Fruit fly (Drosophila melanogaster): ENCODE measurements around the gene st.

The st gene

DNA sequence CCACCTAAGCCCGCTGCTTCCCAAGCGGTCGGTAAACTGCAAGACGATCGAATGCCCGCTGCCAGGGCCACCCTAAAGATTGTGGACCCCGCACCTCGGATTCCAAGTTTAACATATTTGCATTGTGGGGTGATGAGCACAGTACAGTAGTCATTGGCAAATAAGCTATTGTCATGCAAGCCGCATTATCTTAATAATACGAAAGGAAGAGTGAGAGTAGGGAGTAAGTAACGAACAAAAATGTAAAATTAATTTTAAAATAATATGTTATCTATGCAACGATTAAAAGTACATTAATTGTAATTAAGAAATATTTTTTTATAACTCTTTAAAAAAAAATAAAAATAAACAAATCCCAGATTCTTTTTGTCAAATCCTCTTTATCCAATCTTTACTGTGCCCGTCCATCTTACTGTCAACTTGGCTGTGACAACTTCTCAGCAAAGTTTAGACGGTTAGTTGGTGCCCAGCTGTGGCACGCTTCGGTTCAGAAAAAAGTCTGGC, at the start of gene st:
TSS of gene st (plus strand) at position 454 of the 504 bp plus-strand sequence.
- TF ChIP-seq ttk (optimal IDR thresholded peaks at IDR 0.05): no peak

DNA sequence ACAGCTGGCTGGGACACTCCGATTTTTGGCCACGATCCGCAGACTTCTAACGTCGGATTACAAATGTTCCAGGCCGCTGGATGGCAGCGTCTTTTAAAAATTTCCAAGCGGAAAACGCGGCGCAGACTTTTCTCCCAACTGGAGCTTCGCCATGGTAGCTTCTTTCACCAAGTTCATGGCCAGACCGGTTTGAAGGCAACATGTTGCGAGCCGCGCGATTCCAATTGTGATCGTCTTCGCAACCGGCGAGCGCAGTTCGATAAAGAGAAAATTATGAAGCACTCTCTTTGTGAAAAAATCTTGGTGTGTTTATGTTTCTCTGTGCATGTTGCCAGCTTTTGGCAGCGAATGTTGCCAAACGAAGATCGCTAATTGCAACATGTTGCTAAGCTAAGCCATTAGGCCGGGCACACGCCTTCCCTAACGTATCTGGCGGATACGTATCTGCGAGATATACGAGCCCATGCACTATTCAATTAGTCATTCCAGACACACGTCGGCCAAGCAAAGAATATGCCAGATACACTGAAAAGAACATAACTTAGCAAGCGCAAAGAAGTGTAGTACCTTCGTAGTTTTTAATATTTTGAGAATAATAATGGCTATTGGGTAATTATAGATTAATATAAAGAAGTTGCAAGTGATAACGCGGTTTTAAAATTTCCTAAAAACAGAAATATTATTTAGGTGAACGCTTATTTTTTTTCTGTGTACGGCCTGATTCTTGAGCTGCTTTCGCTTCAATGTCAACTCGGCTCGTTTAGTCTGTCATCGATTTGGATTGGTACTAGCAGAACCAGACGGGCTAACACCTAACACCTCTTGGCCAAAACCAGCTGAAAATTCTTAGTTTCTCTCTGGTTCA, 45.3 kb upstream of the st start, which contains the start of gene dsx-c73A:
TSS of gene dsx-c73A (minus strand) at position 72 of the 865 bp plus-strand sequence.
- TF ChIP-seq insv (optimal IDR thresholded peaks at IDR 0.05) (no peak), Sin3A (optimal IDR thresholded peaks at IDR 0.05) (no peak), psq (optimal IDR thresholded peaks at IDR 0.05) (no peak), ttk (optimal IDR thresholded peaks at IDR 0.05) (no peak), Myc (optimal IDR thresholded peaks at IDR 0.05) (no peak), h (optimal IDR thresholded peaks at IDR 0.05) (no peak)

DNA sequence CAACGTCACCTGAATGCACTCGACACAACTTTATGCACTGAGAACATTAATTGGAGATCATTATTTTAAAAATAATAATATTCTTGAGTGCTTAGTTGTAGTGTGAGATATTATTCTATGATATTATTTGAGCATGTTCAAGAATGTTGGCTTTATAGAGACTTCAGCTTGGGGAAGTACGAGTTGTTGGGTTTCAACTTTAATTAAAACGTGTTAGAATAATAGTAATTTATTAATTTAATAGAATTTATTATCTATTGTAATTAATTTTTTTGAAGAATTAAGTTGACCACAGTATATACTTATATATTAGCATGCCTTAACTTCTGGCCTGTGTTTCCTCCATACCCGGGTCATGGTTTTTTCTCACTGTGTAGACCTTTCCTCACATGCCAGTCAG, 33.6 kb upstream of the st start:
- TF ChIP-seq h (optimal IDR thresholded peaks at IDR 0.05) (no peak), insv (optimal IDR thresholded peaks at IDR 0.05) (no peak), ttk (optimal IDR thresholded peaks at IDR 0.05) (no peak), Sin3A (optimal IDR thresholded peaks at IDR 0.05) (no peak), psq (optimal IDR thresholded peaks at IDR 0.05) (no peak), Myc (optimal IDR thresholded peaks at IDR 0.05) (no peak)

DNA sequence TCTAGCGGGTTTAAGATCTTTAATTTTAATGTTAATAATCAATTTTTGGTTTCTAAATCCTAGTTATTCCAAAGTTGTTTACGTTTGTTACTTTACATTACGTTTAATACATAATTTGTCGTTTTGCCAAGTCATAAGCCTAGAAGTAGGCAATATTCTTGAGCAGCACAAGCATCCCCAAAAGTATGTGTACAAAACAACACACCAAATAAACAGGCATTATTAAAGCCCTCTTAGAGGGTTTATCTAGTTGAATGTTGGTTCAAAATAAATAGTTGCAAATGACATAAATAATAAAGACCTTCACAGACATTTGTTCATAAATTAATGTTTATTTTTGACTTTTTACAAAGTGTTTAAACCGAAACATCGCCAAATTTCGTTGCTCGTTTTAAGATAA, 27.4 kb upstream of the st start:
- no peak for TF ChIP-seq psq (optimal IDR thresholded peaks at IDR 0.05)
- no peak for TF ChIP-seq insv (optimal IDR thresholded peaks at IDR 0.05)
- TF ChIP-seq ttk (optimal IDR thresholded peaks at IDR 0.05): no peak
- no peak for TF ChIP-seq Myc (optimal IDR thresholded peaks at IDR 0.05)
- no peak for TF ChIP-seq Sin3A (optimal IDR thresholded peaks at IDR 0.05)
- no peak for TF ChIP-seq h (optimal IDR thresholded peaks at IDR 0.05)

DNA sequence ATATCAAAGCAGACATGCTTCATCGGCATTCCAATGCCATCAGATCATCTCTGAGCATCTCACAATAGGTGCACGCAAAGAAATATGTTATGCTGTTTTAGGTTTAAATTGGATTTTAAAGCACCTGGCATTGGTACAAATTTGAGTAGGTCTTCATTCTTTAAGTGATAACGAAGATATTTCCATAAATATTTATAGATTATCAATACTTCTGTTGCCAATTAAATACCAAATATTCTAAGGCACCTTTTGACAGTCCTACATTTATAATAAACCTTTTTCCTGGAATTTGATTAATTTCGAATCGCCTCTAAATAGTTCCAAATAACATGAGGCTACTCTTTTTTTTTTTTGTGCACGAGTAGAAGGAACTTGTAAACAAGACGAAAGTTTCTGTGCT, 23.3 kb upstream of the st start:
- TF ChIP-seq insv (optimal IDR thresholded peaks at IDR 0.05) (no peak), Sin3A (optimal IDR thresholded peaks at IDR 0.05) (no peak), ttk (optimal IDR thresholded peaks at IDR 0.05) (no peak)

DNA sequence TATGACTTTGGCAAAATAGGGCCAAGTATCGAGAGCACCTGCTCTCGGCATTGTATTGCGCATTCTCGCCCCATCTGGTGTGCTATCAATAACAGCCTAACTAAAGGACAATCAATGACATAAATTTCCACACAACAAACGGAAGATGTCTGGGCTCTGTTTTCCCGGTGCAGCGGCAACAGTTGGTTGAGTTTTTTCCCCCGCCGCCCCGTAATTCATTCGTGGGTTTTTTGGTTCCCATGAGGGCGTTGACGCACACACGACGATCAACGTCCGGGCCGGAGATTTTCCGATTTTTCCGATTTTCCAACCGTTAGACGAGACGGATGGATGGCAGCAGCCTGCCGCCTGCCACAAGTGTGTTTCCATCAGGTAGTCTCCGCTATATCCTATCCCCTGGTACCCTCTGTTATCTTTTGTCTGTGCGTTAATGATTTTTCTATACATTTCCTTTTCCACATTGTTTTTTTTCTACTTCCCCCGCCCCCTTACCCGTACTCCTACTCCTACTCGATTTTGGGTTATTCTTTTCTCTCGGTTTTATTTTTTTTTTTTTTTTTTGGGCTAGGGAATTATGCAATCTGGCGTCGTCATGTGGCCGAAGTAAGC, 21.8 kb upstream of the st start:
- no peak for TF ChIP-seq psq (optimal IDR thresholded peaks at IDR 0.05)

DNA sequence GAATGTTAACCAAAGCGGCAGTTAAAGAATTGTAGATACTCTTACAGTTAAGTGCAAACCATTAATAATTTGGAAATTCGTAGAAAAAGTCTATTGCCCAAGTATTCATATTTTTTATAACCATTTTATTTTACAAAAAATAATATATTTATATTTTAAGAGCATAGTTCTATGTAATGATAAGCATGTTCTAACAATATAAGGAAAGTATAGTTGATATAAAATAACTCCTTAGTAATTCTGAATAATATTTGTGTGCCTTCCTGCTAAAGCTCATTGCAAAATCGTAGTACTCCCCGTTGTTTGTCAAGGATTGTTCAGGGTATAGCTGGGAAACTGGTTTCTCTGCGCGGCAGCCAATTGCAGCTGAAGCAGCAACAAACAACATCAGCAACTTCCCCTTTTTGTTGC, 20.7 kb upstream of the st start:
- TF ChIP-seq h (optimal IDR thresholded peaks at IDR 0.05) (no peak), Myc (optimal IDR thresholded peaks at IDR 0.05) (no peak), Sin3A (optimal IDR thresholded peaks at IDR 0.05) (no peak), insv (optimal IDR thresholded peaks at IDR 0.05) (no peak), ttk (optimal IDR thresholded peaks at IDR 0.05) (no peak), psq (optimal IDR thresholded peaks at IDR 0.05) (no peak)

DNA sequence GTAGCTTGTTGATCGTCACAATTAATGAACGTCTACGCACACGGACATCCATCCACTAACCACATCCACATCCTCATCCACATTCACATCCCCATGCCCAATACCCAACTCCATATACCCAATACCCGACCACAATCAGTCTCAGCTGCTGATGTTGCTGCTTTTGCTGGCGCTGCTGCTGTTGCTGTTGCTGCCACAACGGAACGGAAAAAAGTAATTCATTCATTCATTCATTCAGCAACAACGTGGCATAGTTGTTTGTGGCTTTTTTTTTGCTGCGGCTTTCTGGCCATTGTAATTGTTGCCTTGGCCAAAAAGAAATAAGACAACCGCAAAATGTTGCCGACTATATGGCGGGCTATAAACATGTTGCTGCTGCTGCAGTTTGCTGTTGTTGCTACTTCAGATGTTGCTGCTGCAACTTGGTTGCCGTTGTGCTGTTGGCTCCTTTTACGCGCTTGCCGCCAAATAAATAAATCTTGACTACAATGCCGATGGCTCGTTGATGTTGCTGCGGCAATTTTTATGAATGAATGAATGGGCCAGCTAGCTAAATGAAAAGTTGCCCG, 20.2 kb upstream of the st start:
- TF ChIP-seq Myc (optimal IDR thresholded peaks at IDR 0.05) (no peak), h (optimal IDR thresholded peaks at IDR 0.05) (no peak), psq (optimal IDR thresholded peaks at IDR 0.05) (no peak), Sin3A (optimal IDR thresholded peaks at IDR 0.05) (no peak), insv (optimal IDR thresholded peaks at IDR 0.05) (no peak), ttk (optimal IDR thresholded peaks at IDR 0.05) (no peak)

DNA sequence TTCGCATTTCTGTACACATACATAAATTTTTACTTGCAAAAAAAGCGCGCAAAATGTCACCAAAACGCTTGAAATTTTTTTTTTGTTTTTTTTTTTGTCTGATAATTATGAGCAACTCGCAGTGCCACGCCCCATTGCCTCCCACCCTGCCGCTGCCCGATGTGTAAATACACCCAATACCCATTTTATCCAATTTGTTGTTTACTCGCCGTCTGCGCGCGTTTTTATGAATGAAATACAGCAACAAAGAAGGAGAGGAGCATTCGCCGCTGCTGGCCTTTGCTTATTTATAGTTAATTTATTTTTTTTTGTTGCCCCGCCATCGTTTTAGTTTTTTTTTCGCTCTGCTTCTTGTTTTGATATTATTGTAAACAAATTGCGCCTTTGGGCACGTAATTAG, 19.7 kb upstream of the st start:
- TF ChIP-seq insv (optimal IDR thresholded peaks at IDR 0.05) (no peak), ttk (optimal IDR thresholded peaks at IDR 0.05) (no peak), Sin3A (optimal IDR thresholded peaks at IDR 0.05) (no peak), h (optimal IDR thresholded peaks at IDR 0.05) (no peak), Myc (optimal IDR thresholded peaks at IDR 0.05) (no peak), psq (optimal IDR thresholded peaks at IDR 0.05) (no peak)

DNA sequence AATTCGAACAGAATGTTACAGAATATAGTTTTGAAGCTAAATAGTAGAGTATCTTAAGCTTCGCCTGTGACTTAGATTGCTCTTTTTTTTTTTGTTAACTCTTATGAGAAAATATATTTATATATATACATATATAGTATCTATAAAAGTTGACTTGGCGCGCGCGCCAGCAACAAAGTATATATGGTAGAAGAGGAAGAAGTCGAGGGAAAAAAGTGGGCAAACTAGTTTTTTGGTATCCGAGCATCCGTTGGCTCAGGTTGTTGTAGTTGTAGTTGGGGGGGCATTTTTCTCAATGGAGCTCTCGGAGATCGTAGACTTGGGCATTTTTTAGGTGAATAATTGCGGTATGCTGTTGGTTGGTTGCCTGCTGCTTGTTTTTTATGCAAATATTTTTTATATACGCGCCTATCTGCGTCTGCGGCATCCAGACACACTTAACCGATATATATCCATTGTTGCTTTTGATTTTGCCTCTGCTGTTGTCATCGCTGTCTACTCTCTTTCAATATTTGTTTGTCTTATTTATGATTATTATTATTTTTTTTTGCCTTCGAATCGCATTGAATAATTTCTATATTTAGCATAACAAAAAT, 18.7 kb upstream of the st start:
- TF ChIP-seq Myc (optimal IDR thresholded peaks at IDR 0.05) (no peak), ttk (optimal IDR thresholded peaks at IDR 0.05) (no peak), insv (optimal IDR thresholded peaks at IDR 0.05) (no peak), h (optimal IDR thresholded peaks at IDR 0.05) (no peak), Sin3A (optimal IDR thresholded peaks at IDR 0.05) (no peak)

DNA sequence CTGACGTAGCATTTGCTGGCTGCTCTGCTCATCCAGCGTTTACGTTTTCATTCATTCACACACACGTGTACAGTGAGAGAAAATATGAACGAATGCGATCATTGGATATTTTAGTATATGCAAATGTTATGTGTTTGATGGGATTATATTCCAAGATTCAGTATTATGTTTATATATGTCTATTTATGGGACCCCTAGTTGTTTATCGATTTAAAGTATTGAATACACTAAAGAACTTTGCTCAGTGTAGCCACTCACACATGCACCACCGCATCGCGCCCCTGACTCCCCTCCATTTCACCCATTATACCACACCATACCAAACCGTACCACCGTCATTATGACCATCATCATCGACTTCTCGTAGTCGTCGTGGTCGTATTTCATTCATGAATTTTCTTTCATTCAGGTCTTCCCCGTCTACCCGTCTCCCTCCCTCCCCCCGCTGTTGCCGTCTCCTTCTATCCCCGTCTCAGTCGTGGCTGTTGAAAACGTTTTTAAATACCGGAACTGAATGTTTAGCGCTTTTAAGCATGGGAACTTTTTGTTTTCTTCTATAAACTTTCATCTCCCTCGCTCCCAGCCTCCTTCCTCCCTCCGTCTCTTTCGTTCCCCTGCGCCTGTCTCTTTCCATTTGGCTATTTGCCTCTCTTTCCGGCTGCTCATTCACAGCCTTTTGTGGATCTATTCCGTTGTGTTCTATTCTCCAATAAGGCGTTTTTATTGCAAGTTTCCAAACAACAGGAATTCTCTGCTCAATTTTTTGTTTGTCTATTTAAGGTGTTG, 16.9 kb upstream of the st start:
- TF ChIP-seq h (optimal IDR thresholded peaks at IDR 0.05) (no peak), psq (optimal IDR thresholded peaks at IDR 0.05) (no peak), Myc (optimal IDR thresholded peaks at IDR 0.05) (no peak), Sin3A (optimal IDR thresholded peaks at IDR 0.05) (no peak), insv (optimal IDR thresholded peaks at IDR 0.05) (no peak), ttk (optimal IDR thresholded peaks at IDR 0.05) (no peak)

DNA sequence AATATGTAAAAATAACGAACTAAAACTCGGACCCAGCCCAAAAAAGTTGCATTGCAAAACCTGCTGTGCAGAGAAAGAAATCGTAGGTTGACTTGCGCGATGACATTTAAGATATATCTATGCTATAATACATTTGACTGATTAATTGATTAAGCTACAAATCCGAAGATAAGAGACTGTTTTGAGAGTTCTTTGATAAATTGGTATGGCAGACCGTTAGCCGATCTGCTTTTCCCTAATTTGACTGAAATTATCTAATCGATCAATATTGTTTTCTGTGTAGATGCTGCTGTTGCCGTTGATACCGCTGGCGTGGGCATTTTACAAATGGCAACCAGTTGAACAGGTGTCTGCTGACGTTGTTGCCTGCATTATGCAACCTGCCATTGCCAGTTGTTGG, 15.3 kb upstream of the st start:
- TF ChIP-seq ttk (optimal IDR thresholded peaks at IDR 0.05) (no peak), h (optimal IDR thresholded peaks at IDR 0.05) (no peak), Sin3A (optimal IDR thresholded peaks at IDR 0.05) (no peak), Myc (optimal IDR thresholded peaks at IDR 0.05) (no peak), insv (optimal IDR thresholded peaks at IDR 0.05) (no peak), psq (optimal IDR thresholded peaks at IDR 0.05) (no peak)
